Worm (Caenorhabditis elegans) whole organism, late embryonic: ENCODE measurements around the gene elpc-3.

ENCODE experiments used
- C08G9.2 ChIP-seq: sonication (generic microtip); optimal IDR thresholded peaks from 2 replicates; lab custom pipeline; 2016; ENCODE audit warnings: mild to moderate bottlenecking, missing genetic modification characterization, moderate library complexity, missing compliant biosample characterization
- K02D7.2 ChIP-seq: sonication (generic microtip); optimal IDR thresholded peaks from 2 replicates; lab custom pipeline; 2017; ENCODE audit warnings: mild to moderate bottlenecking, missing genetic modification characterization, missing compliant biosample characterization
- K09A11.1 ChIP-seq: sonication (generic microtip); optimal IDR thresholded peaks from 2 replicates; lab custom pipeline; 2017; ENCODE audit warnings: antibody characterized with exemption, mild to moderate bottlenecking, missing genetic modification characterization, missing compliant biosample characterization; ENCODE audit not compliant: insufficient read depth
- ceh-2 ChIP-seq: sonication (generic microtip); optimal IDR thresholded peaks from 2 replicates; lab custom pipeline; 2016; ENCODE audit warnings: missing genotype, missing genetic modification characterization, missing compliant biosample characterization
- eyg-1 ChIP-seq: sonication (generic microtip); optimal IDR thresholded peaks from 2 replicates; lab custom pipeline; 2016; ENCODE audit warnings: missing genotype, missing genetic modification characterization, missing compliant biosample characterization
- fax-1 ChIP-seq: sonication (generic microtip); optimal IDR thresholded peaks from 2 replicates; lab custom pipeline; 2016; ENCODE audit warnings: missing genotype, missing genetic modification characterization, missing compliant biosample characterization
- hlh-30 ChIP-seq: sonication (generic microtip); optimal IDR thresholded peaks from 2 replicates; lab custom pipeline; 2017; ENCODE audit warnings: antibody characterized with exemption, missing genetic modification characterization, missing compliant biosample characterization; ENCODE audit not compliant: insufficient read depth
- nfya-1 ChIP-seq: sonication (generic microtip); optimal IDR thresholded peaks from 2 replicates; lab custom pipeline; 2017; ENCODE audit warnings: missing genetic modification characterization, mild to moderate bottlenecking, missing compliant biosample characterization, antibody characterized with exemption, moderate library complexity
- odd-2 ChIP-seq: sonication (generic microtip); optimal IDR thresholded peaks from 2 replicates; lab custom pipeline; 2017; ENCODE audit warnings: antibody characterized with exemption, mild to moderate bottlenecking, missing genetic modification characterization, missing compliant biosample characterization

ce11 chrV:12150607-12151006 is 30.6 kb downstream of the elpc-3 start, which contains the start of gene che-11:
- TF ChIP-seq nfya-1 (tag; lab: Kevin White, UChicago) (no peak), C08G9.2 (no peak), ceh-2 (tag; lab: Kevin White, UChicago) (no peak), K09A11.1 (tag; lab: Kevin White, UChicago) (no peak), odd-2 (no peak), eyg-1 (tag; lab: Kevin White, UChicago) (no peak), fax-1 (no peak), K02D7.2 (tag; lab: Kevin White, UChicago) (no peak), hlh-30 (no peak)
